Worm (Caenorhabditis elegans): ENCODE measurements around the gene oac-53.

The oac-53 gene

ce11 chrV:16592947-16593791 lies 34.6 kb downstream of the oac-53 start (continued):
- TF ChIP-seq nhr-25 (tag; optimal IDR thresholded peaks at IDR 0.05) (no peak), elt-1 (tag; optimal IDR thresholded peaks at IDR 0.05) (no peak), fos-1 (tag; optimal IDR thresholded peaks at IDR 0.05) (no peak)

ce11 chrV:16591992-16592798 lies 35.6 kb downstream of the oac-53 start, which contains the start of gene srh-269:
Gene srh-269, minus strand, starts transcription at chrV:16592042.
- no peak for TF ChIP-seq lin-15B (tag; optimal IDR thresholded peaks at IDR 0.05)
- TF ChIP-seq nhr-28 (tag; optimal IDR thresholded peaks at IDR 0.05): no peak
- no peak for TF ChIP-seq skn-1 (tag; optimal IDR thresholded peaks at IDR 0.05)
- no peak for TF ChIP-seq eor-1 (tag; optimal IDR thresholded peaks at IDR 0.05)
- peak; percentile 32 for TF ChIP-seq pqm-1 (tag; optimal IDR thresholded peaks at IDR 0.05)
- no peak for TF ChIP-seq nhr-11 (tag; optimal IDR thresholded peaks at IDR 0.05)
- no peak for TF ChIP-seq nhr-77 (tag; optimal IDR thresholded peaks at IDR 0.05)
- TF ChIP-seq mml-1 (tag; optimal IDR thresholded peaks at IDR 0.05): no peak
- no peak for TF ChIP-seq elt-1 (tag; optimal IDR thresholded peaks at IDR 0.05)
- peak; percentile 68 for TF ChIP-seq fos-1 (tag; optimal IDR thresholded peaks at IDR 0.05)
- no peak for TF ChIP-seq ceh-28 (tag; optimal IDR thresholded peaks at IDR 0.05)
- TF ChIP-seq zag-1 (tag; optimal IDR thresholded peaks at IDR 0.05): no peak
- TF ChIP-seq nhr-76 (tag; optimal IDR thresholded peaks at IDR 0.05): no peak
- TF ChIP-seq nhr-12 (tag; optimal IDR thresholded peaks at IDR 0.05): no peak
- no peak for TF ChIP-seq aly-2 (tag; optimal IDR thresholded peaks at IDR 0.05)
- no peak for TF ChIP-seq ceh-9 (tag; optimal IDR thresholded peaks at IDR 0.05)
- no peak for TF ChIP-seq ztf-11 (tag; optimal IDR thresholded peaks at IDR 0.05)
- no peak for TF ChIP-seq ceh-16 (tag; optimal IDR thresholded peaks at IDR 0.05)
- TF ChIP-seq elt-3 (tag; optimal IDR thresholded peaks at IDR 0.05): no peak
- peak; percentile 67 for TF ChIP-seq lsy-12 (tag; optimal IDR thresholded peaks at IDR 0.05)
- no peak for TF ChIP-seq nhr-67 (tag; optimal IDR thresholded peaks at IDR 0.05)
- TF ChIP-seq unc-39 (tag; optimal IDR thresholded peaks at IDR 0.05): no peak
- peak; percentile 61 for TF ChIP-seq elt-2 (tag; optimal IDR thresholded peaks at IDR 0.05)
- TF ChIP-seq R02D3.7 (tag; optimal IDR thresholded peaks at IDR 0.05): no peak
- peak; percentile 56 for TF ChIP-seq ztf-4 (tag; optimal IDR thresholded peaks at IDR 0.05)
- TF ChIP-seq egl-5 (tag; optimal IDR thresholded peaks at IDR 0.05): no peak
- peak; percentile 47 for TF ChIP-seq snpc-4 (tag; optimal IDR thresholded peaks at IDR 0.05)
- TF ChIP-seq nfya-1 (tag; optimal IDR thresholded peaks at IDR 0.05; ENCODE audit: insufficient read depth): peak; percentile 46
- no peak for TF ChIP-seq daf-12 (tag; optimal IDR thresholded peaks at IDR 0.05)
- TF ChIP-seq nhr-43 (tag; optimal IDR thresholded peaks at IDR 0.05; ENCODE audit: poor library complexity, severe bottlenecking): peak; percentile 71
- no peak for TF ChIP-seq unc-62 (GFP tag; optimal IDR thresholded peaks at IDR 0.05)
- TF ChIP-seq nhr-23 (tag; optimal IDR thresholded peaks at IDR 0.05): no peak
- TF ChIP-seq fkh-10 (GFP tag; optimal IDR thresholded peaks at IDR 0.05): no peak
- TF ChIP-seq sea-2 (GFP tag; optimal IDR thresholded peaks at IDR 0.05): no peak
- TF ChIP-seq ama-1 (optimal IDR thresholded peaks at IDR 0.05): peak; percentile 95
- no peak for TF ChIP-seq ceh-82 (tag; optimal IDR thresholded peaks at IDR 0.05)
- no peak for TF ChIP-seq nhr-237 (tag; optimal IDR thresholded peaks at IDR 0.05)
- no peak for TF ChIP-seq nhr-25 (tag; optimal IDR thresholded peaks at IDR 0.05)
- TF ChIP-seq lin-39 (tag; optimal IDR thresholded peaks at IDR 0.05): peak; percentile 41
- no peak for TF ChIP-seq mdl-1 (tag; optimal IDR thresholded peaks at IDR 0.05)
- TF ChIP-seq jun-1 (tag; optimal IDR thresholded peaks at IDR 0.05): peak; percentile 18
- no peak for TF ChIP-seq ZK546.5 (tag; optimal IDR thresholded peaks at IDR 0.05)
- peak; percentile 33 for TF ChIP-seq egl-27 (tag; optimal IDR thresholded peaks at IDR 0.05)
- TF ChIP-seq fkh-2 (tag; optimal IDR thresholded peaks at IDR 0.05): no peak
- TF ChIP-seq tbx-2 (tag; optimal IDR thresholded peaks at IDR 0.05): no peak
- no peak for TF ChIP-seq pha-4 (tag; optimal IDR thresholded peaks at IDR 0.05)
- peak; percentile 85 for TF ChIP-seq hmg-11 (tag; optimal IDR thresholded peaks at IDR 0.05)
